Worm (Caenorhabditis elegans): ENCODE data around the gene rps-30.

ce11 chrV:7809320-7810256 is 33.2 kb downstream of the rps-30 start, which contains the start of gene ZK742.3:
- no peak for TF ChIP-seq cog-1 (tag; optimal IDR thresholded peaks at IDR 0.05)
- no peak for TF ChIP-seq flt-1 (GFP tag; IDR thresholded peaks at IDR 0.05)
- TF ChIP-seq ref-1 (GFP tag; conservative IDR thresholded peaks at IDR 0.05): no peak
- TF ChIP-seq T22C8.4 (GFP tag; IDR thresholded peaks at IDR 0.05): no peak
- no peak for TF ChIP-seq tab-1 (GFP tag; IDR thresholded peaks at IDR 0.05)
- TF ChIP-seq klf-2 (GFP tag; conservative IDR thresholded peaks at IDR 0.05): no peak
